Worm (Caenorhabditis elegans): ENCODE data around the gene ttr-10.
"Not testable (repeated sequence)": the region's sequence is repeated elsewhere in the genome, so short reads cannot be mapped to it uniquely, and the experiment has no call there.

DNA sequence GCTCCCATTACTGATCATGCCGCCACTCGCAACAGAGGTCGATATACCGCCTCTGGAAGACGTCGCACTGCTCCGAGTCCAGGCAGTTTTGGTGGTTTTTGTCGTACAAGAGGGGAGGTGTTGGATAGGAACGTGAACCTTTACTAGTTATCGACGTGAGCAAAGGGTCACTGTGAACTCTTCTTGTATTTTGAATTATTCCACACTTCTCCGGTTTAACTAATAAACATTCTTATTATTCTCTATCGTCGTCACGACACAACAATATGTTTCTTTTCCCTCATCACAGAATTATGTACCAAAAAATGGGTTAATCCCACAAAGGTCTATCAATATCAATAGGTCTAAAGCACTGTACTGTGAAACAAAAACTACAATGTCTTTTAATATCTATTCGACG, 42.3 kb downstream of the ttr-10 start, which contains the start of gene nhr-171:
- not testable (repeated sequence) for TF ChIP-seq zag-1 (tag; optimal IDR thresholded peaks at IDR 0.05); ceh-82 (tag; optimal IDR thresholded peaks at IDR 0.05); peb-1 (tag; optimal IDR thresholded peaks at IDR 0.05); unc-62 (GFP tag; optimal IDR thresholded peaks at IDR 0.05)

Data from whole organism, L2 larva.